Worm (Caenorhabditis elegans) whole organism, L3 larva: ENCODE measurements around the gene D2089.8.

Source experiments
- R02D3.7 ChIP-seq: fragments of 150-350 bp; optimal IDR thresholded peaks from 2 replicates; lab custom pipeline; 2014; ENCODE audit warnings: missing biosample characterization, missing genetic modification characterization
- ZK546.5 ChIP-seq: sonication (generic microtip); optimal IDR thresholded peaks from 2 replicates; lab custom pipeline; 2017; ENCODE audit warnings: missing biosample characterization, missing genetic modification characterization
- ceh-16 ChIP-seq: sonication (generic microtip); optimal IDR thresholded peaks from 2 replicates; lab custom pipeline; 2017; ENCODE audit warnings: missing biosample characterization, missing genetic modification characterization
- ceh-9 ChIP-seq: sonication (generic microtip); optimal IDR thresholded peaks from 2 replicates; lab custom pipeline; 2018; ENCODE audit warnings: missing biosample characterization, missing genetic modification characterization
- daf-12 ChIP-seq: fragments of 150-350 bp; optimal IDR thresholded peaks from 2 replicates; lab custom pipeline; 2014; ENCODE audit warnings: missing biosample characterization, missing genetic modification reagents, missing genetic modification characterization
- egl-27 ChIP-seq: sonication (generic microtip); optimal IDR thresholded peaks from 4 replicates; lab custom pipeline; 2017; ENCODE audit warnings: missing biosample characterization, missing genetic modification reagents, missing genetic modification characterization
- eor-1 ChIP-seq, 2 experiments: fragments of 150-350 bp; optimal IDR thresholded peaks; 2 replicates each; lab custom pipeline; 2014 to 2018; ENCODE audit warnings: missing biosample characterization in 2 of 2, missing genetic modification characterization in 2 of 2
- fkh-10 ChIP-seq: sonication (generic microtip); optimal IDR thresholded peaks from 2 replicates; lab custom pipeline; 2017; ENCODE audit warnings: missing biosample characterization, missing genetic modification reagents, missing genetic modification characterization
- fkh-2 ChIP-seq: fragments of 150-350 bp; optimal IDR thresholded peaks from 2 replicates; lab custom pipeline; 2014; ENCODE audit warnings: missing biosample characterization, missing genetic modification reagents, missing genetic modification characterization
- fos-1 ChIP-seq: fragments of 150-350 bp; optimal IDR thresholded peaks from 2 replicates; lab custom pipeline; 2014; ENCODE audit warnings: missing biosample characterization, missing genetic modification characterization
- hmg-11 ChIP-seq: sonication (generic microtip); optimal IDR thresholded peaks from 2 replicates; lab custom pipeline; 2016; ENCODE audit warnings: missing genetic modification characterization, missing compliant biosample characterization
- lin-15B ChIP-seq: fragments of 150-350 bp; optimal IDR thresholded peaks from 2 replicates; lab custom pipeline; 2014; ENCODE audit warnings: missing biosample characterization, missing genetic modification characterization
- lin-39 ChIP-seq: fragments of 150-350 bp; optimal IDR thresholded peaks from 2 replicates; lab custom pipeline; 2018; ENCODE audit warnings: missing biosample characterization, missing genetic modification reagents, missing genetic modification characterization
- mdl-1 ChIP-seq: fragments of 150-350 bp; optimal IDR thresholded peaks from 2 replicates; lab custom pipeline; 2014; ENCODE audit warnings: missing biosample characterization, missing genetic modification characterization
- mml-1 ChIP-seq: fragments of 150-350 bp; sonication (generic microtip); optimal IDR thresholded peaks from 3 replicates; lab custom pipeline; 2014; ENCODE audit warnings: missing biosample characterization, missing genetic modification characterization
- nfya-1 ChIP-seq: sonication (generic microtip); optimal IDR thresholded peaks from 2 replicates; lab custom pipeline; 2017; ENCODE audit warnings: missing genetic modification characterization, mild to moderate bottlenecking, missing compliant biosample characterization, antibody characterized with exemption, moderate library complexity; ENCODE audit not compliant: insufficient read depth
- nhr-11 ChIP-seq: fragments of 150-350 bp; optimal IDR thresholded peaks from 2 replicates; lab custom pipeline; 2014; ENCODE audit warnings: missing biosample characterization, missing genetic modification characterization
- nhr-12 ChIP-seq: fragments of 150-350 bp; optimal IDR thresholded peaks from 2 replicates; lab custom pipeline; 2014; ENCODE audit warnings: missing biosample characterization, missing genetic modification characterization
- nhr-23 ChIP-seq: fragments of 150-350 bp; optimal IDR thresholded peaks from 2 replicates; lab custom pipeline; 2014; ENCODE audit warnings: missing biosample characterization, missing genetic modification reagents, missing genetic modification characterization
- nhr-237 ChIP-seq: fragments of 150-350 bp; optimal IDR thresholded peaks from 2 replicates; lab custom pipeline; 2014; ENCODE audit warnings: missing biosample characterization, missing genetic modification characterization
- nhr-25 ChIP-seq: sonication (generic microtip); optimal IDR thresholded peaks from 2 replicates; lab custom pipeline; 2017; ENCODE audit warnings: missing biosample characterization, missing genetic modification characterization
- nhr-28 ChIP-seq: fragments of 150-350 bp; optimal IDR thresholded peaks from 2 replicates; lab custom pipeline; 2014; ENCODE audit warnings: missing biosample characterization, missing genetic modification characterization
- nhr-43 ChIP-seq: sonication (generic microtip); optimal IDR thresholded peaks from 2 replicates; lab custom pipeline; 2016; ENCODE audit warnings: mild to moderate bottlenecking, missing genetic modification characterization, missing compliant biosample characterization; ENCODE audit not compliant: poor library complexity, severe bottlenecking
- nhr-67 ChIP-seq: fragments of 150-350 bp; optimal IDR thresholded peaks from 2 replicates; lab custom pipeline; 2014; ENCODE audit warnings: missing biosample characterization, missing genetic modification characterization
- nhr-77 ChIP-seq: fragments of 150-350 bp; optimal IDR thresholded peaks from 2 replicates; lab custom pipeline; 2014; ENCODE audit warnings: missing biosample characterization, missing genetic modification characterization
- pha-4 ChIP-seq: fragments of 150-350 bp; optimal IDR thresholded peaks from 2 replicates; lab custom pipeline; 2014; ENCODE audit warnings: missing biosample characterization, missing genetic modification reagents, missing genetic modification characterization
- sea-2 ChIP-seq: fragments of 150-350 bp; sonication (generic microtip); optimal IDR thresholded peaks from 4 replicates; lab custom pipeline; 2014; ENCODE audit warnings: missing biosample characterization, missing genetic modification reagents, missing genetic modification characterization
- skn-1 ChIP-seq: fragments of 150-350 bp; optimal IDR thresholded peaks from 2 replicates; lab custom pipeline; 2014; ENCODE audit warnings: missing biosample characterization, missing genetic modification characterization
- unc-39 ChIP-seq: sonication (generic microtip); optimal IDR thresholded peaks from 4 replicates; lab custom pipeline; 2017; ENCODE audit warnings: missing biosample characterization, missing genetic modification characterization
- unc-62 ChIP-seq: fragments of 150-350 bp; sonication (generic microtip); optimal IDR thresholded peaks from 4 replicates; lab custom pipeline; 2014; ENCODE audit warnings: missing biosample characterization, missing genetic modification reagents, missing genetic modification characterization
- zag-1 ChIP-seq: fragments of 150-350 bp; optimal IDR thresholded peaks from 2 replicates; lab custom pipeline; 2014; ENCODE audit warnings: missing biosample characterization, missing genetic modification characterization
- ztf-4 ChIP-seq: fragments of 150-350 bp; optimal IDR thresholded peaks from 2 replicates; lab custom pipeline; 2014; ENCODE audit warnings: missing biosample characterization, missing genetic modification characterization

The D2089.8 gene

DNA sequence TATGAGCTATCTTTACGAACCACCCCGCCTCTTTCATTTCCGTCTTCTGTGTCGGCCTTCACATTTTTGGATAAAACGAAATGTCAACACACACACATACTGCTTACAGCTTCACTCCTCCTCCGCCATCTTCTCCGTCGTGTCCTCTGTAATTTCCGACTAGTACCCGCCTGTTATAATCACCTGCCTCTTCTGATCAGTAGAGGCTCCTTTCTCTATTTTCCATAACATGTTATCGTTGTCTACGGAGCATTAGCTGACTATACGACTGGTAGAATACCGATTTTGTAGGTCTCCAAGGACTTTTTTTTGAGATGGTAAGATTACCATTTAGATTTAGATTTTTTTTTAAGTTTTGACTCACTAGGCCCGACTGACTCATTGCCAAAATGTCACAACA is 22.4 kb upstream of the D2089.8 start:
- TF ChIP-seq ceh-9 (no peak), egl-27 (tag; lab: Kevin White, UChicago) (no peak), nhr-77 (tag; lab: Kevin White, UChicago) (no peak), unc-39 (tag; lab: Kevin White, UChicago) (no peak)

DNA sequence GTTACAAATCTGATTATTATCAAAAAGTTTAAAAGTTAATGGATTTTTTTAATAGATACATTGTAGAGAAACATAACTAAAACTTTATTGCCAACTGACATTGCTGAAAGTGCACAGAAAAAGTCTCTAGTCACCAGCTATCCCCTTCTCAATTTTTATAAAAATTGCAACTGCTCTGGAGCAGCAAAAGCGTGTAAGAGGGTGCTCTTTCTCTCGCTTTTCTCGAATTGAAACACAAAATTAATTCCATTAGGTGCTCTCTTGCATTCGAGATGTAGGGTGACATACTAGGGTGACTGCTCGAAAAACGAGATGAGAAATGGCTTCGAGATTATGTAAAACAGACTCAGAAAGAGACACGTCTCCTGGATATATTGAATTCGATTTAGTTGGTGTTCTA is 18.0 kb upstream of the D2089.8 start:
- TF ChIP-seq fos-1 (tag; lab: Kevin White, UChicago), result no peak
- TF ChIP-seq ceh-9, result no peak
- no peak for TF ChIP-seq ZK546.5 (tag; lab: Kevin White, UChicago)
- no peak for TF ChIP-seq fkh-10 (GFP tag; lab: Kevin White, UChicago)
- no peak for TF ChIP-seq mdl-1 (tag; lab: Kevin White, UChicago)
- TF ChIP-seq ceh-16 (tag; lab: Kevin White, UChicago), result no peak
- TF ChIP-seq nhr-12, result no peak
- no peak for TF ChIP-seq unc-39 (tag; lab: Kevin White, UChicago)
- no peak for TF ChIP-seq skn-1
- TF ChIP-seq nhr-67, result no peak
- TF ChIP-seq eor-1 (tag; optimal IDR thresholded peaks at IDR 0.05; lab: Kevin White, UChicago), result no peak
- TF ChIP-seq hmg-11 (tag; lab: Kevin White, UChicago), result no peak
- no peak for TF ChIP-seq nhr-28 (tag; lab: Kevin White, UChicago)
- TF ChIP-seq lin-39 (tag; lab: Kevin White, UChicago), result no peak
- TF ChIP-seq lin-15B (tag; lab: Kevin White, UChicago), result no peak

DNA sequence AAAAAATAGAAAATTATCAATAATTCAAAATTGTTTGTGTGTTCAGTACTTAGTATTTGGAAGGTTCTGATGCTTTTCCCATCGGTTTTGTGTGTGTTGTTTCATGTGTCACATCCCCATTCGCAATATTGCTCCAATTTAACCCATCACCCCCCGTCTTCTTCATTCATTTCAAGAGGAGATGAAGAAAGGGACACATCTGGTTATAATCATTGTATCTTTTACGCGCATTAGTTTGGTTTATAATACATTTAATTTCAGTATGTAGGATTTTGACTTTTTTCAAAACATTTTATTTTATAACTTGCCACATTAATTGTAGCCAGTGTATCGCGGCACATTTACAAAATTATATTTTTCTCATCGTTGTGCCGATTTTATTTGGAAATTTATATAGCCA is 17.5 kb upstream of the D2089.8 start:
- no peak for TF ChIP-seq unc-62 (GFP tag; lab: Kevin White, UChicago)
- TF ChIP-seq ceh-16 (tag; lab: Kevin White, UChicago), result no peak
- no peak for TF ChIP-seq R02D3.7 (tag; lab: Kevin White, UChicago)
- TF ChIP-seq zag-1, result no peak
- no peak for TF ChIP-seq nhr-28 (tag; lab: Kevin White, UChicago)
- no peak for TF ChIP-seq nfya-1 (tag; lab: Kevin White, UChicago)
- TF ChIP-seq ztf-4 (tag; lab: Kevin White, UChicago), result no peak
- no peak for TF ChIP-seq ceh-9
- TF ChIP-seq nhr-237 (tag; lab: Kevin White, UChicago), result no peak
- no peak for TF ChIP-seq nhr-77 (tag; lab: Kevin White, UChicago)
- no peak for TF ChIP-seq sea-2

DNA sequence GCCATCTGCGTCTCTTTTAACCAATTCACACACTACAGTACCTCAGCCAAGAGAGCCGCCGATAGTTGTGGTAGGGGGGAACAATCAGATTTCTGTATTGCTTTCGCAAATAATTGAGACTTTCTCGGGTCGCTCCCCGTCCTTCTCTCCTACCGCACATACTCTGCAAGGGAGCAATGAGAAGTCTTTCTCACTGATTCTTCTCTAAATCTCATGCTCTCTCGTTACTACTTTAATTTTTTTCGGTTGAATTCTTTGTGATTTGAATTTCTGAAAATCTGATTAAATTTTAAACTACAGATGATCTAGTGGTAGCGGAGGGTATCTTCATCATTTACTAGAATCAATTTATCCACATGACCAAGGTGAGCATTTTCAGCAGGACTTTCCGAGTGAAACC is 12.7 kb upstream of the D2089.8 start, which contains the start of gene ptb-1:
ptb-1 (plus strand) TSS at position 301 of the 400 bp plus-strand sequence.
- TF ChIP-seq mml-1 (tag; lab: Kevin White, UChicago) (no peak), mdl-1 (tag; lab: Kevin White, UChicago) (no peak), ztf-4 (tag; lab: Kevin White, UChicago) (no peak), nhr-43 (tag; lab: Kevin White, UChicago) (no peak), unc-62 (GFP tag; lab: Kevin White, UChicago) (no peak)
- TF ChIP-seq, all 47 proteins: peak for 0

DNA sequence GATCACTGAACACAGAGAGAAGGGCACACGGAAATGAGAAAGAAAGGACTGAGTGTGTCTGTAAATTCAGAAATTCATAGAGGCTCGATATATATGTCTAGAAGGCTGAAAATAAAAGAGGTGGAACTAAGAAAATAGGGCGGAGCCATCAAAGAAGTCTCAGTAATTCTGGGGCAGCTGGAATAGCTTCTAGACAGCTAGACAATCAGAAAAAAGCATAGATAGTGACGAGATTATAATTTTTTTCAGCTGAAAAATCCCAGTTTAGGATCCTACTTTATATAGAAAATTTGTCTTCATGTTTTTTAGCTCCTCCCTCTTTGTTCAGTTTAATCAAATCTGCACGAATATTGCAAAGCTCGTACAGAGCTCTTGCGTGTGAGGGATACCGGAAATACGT is 2.5 kb upstream of the D2089.8 start, which contains the start of gene D2089.3:
D2089.3 (minus strand) TSS at position 101 of the 400 bp plus-strand sequence.
- TF ChIP-seq pha-4 (tag; lab: Kevin White, UChicago) (no peak), nhr-12 (no peak), daf-12 (tag; lab: Kevin White, UChicago) (no peak), fkh-2 (tag; lab: Kevin White, UChicago) (no peak), nhr-25 (tag; lab: Kevin White, UChicago) (no peak), fos-1 (tag; lab: Kevin White, UChicago) (no peak), nhr-43 (tag; lab: Kevin White, UChicago) (no peak), unc-39 (tag; lab: Kevin White, UChicago) (no peak), lin-39 (tag; lab: Kevin White, UChicago) (no peak), fkh-10 (GFP tag; lab: Kevin White, UChicago) (no peak), nhr-11 (tag; lab: Kevin White, UChicago) (no peak), nhr-77 (tag; lab: Kevin White, UChicago) (no peak), nhr-23 (tag; lab: Kevin White, UChicago) (no peak)
